Worm (Caenorhabditis elegans): ENCODE results near the gene F19B10.6.

F19B10.6 gene

ce11 chrII:3617512-3617911, 46.2 kb downstream of the F19B10.6 start, which contains the start of gene F40E12.1:
F40E12.1 (plus strand) TSS chrII:3617812.
- TF ChIP-seq nhr-10 (tag; optimal IDR thresholded peaks at IDR 0.05): no peak
- TF ChIP-seq unc-55 (GFP tag; optimal IDR thresholded peaks at IDR 0.05): no peak
- no peak for TF ChIP-seq nhr-77 (tag; optimal IDR thresholded peaks at IDR 0.05)
- TF ChIP-seq F13H6.1 (tag; optimal IDR thresholded peaks at IDR 0.05): no peak
- TF ChIP-seq ceh-82 (tag; optimal IDR thresholded peaks at IDR 0.05): no peak
- no peak for TF ChIP-seq elt-3 (tag; optimal IDR thresholded peaks at IDR 0.05)
- no peak for TF ChIP-seq ztf-1 (GFP tag; conservative IDR thresholded peaks at IDR 0.05)
- no peak for TF ChIP-seq nhr-21 (tag; optimal IDR thresholded peaks at IDR 0.05)
- TF ChIP-seq sma-9 (GFP tag; optimal IDR thresholded peaks at IDR 0.05): no peak
- TF ChIP-seq sma-9 (tag; optimal IDR thresholded peaks at IDR 0.05): no peak
- no peak for TF ChIP-seq crh-2 (tag; optimal IDR thresholded peaks at IDR 0.05)
- TF ChIP-seq mbf-1 (tag; optimal IDR thresholded peaks at IDR 0.05): no peak
- no peak for TF ChIP-seq lin-13 (GFP tag; optimal IDR thresholded peaks at IDR 0.05)
- TF ChIP-seq fos-1 (tag; optimal IDR thresholded peaks at IDR 0.05): no peak

DNA sequence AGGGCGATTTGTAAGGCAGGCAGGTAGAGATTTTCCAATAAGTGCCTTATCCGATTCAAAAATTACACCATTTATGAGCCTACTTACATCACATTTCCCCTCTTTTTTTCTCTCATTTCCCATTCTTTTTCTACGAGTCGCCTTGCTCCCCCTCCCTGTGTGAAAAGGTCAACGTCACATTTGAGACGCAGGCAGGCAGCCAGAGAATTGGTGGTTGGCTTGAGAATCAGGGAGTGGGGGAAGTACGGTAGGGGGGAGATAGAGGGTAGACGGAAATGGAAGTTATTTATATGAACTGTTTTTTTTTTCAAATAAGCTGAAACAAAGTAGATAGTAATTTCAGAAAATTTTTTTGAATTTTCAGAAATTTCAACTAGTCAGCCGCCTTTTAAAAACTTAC, 47.1 kb downstream of the F19B10.6 start:
- no peak for TF ChIP-seq ama-1 (optimal IDR thresholded peaks at IDR 0.05)
- TF ChIP-seq mbf-1 (tag; optimal IDR thresholded peaks at IDR 0.05): no peak
- no peak for TF ChIP-seq lin-39 (tag; optimal IDR thresholded peaks at IDR 0.05)
- TF ChIP-seq sma-9 (GFP tag; optimal IDR thresholded peaks at IDR 0.05): no peak
- no peak for TF ChIP-seq sma-9 (tag; optimal IDR thresholded peaks at IDR 0.05)
- TF ChIP-seq aly-2 (tag; optimal IDR thresholded peaks at IDR 0.05): no peak
- no peak for TF ChIP-seq ceh-82 (tag; optimal IDR thresholded peaks at IDR 0.05)
- TF ChIP-seq ztf-1 (GFP tag; conservative IDR thresholded peaks at IDR 0.05): no peak
- no peak for TF ChIP-seq skn-1 (tag; optimal IDR thresholded peaks at IDR 0.05)
- TF ChIP-seq sma-3 (GFP tag; optimal IDR thresholded peaks at IDR 0.05): no peak
- no peak for TF ChIP-seq gmeb-1 (tag; optimal IDR thresholded peaks at IDR 0.05)
- TF ChIP-seq mdl-1 (tag; optimal IDR thresholded peaks at IDR 0.05): no peak
- TF ChIP-seq blmp-1 (tag; optimal IDR thresholded peaks at IDR 0.05; ENCODE audit: insufficient read depth): no peak
- TF ChIP-seq Y55F3AM.14 (GFP tag; optimal IDR thresholded peaks at IDR 0.05): no peak
- TF ChIP-seq ztf-4 (tag; optimal IDR thresholded peaks at IDR 0.05): no peak
- TF ChIP-seq zag-1 (tag; optimal IDR thresholded peaks at IDR 0.05): no peak
- TF ChIP-seq lin-11 (tag; optimal IDR thresholded peaks at IDR 0.05): no peak
